Fruit fly (Drosophila melanogaster) whole organism, larva: ENCODE measurements around the gene CG33230.

ENCODE experiments used
- noc ChIP-seq: fragments of 200-800 bp; sonication (Bioruptor generic); optimal IDR thresholded peaks from 3 replicates; lab custom pipeline; 2019; ENCODE audit warnings: missing biosample characterization, mild to moderate bottlenecking, missing genetic modification characterization, moderate library complexity

CG33230 gene

dm6 chr3L:1586266-1587054 is 31.8 kb upstream of the CG33230 start:
- TF ChIP-seq noc: peak; percentile 70

dm6 chr3L:1587140-1587849 is 30.9 kb upstream of the CG33230 start:
- peak; percentile 57 for TF ChIP-seq noc

dm6 chr3L:1590194-1590593 is 28.0 kb upstream of the CG33230 start:
- TF ChIP-seq noc: no peak

- TF ChIP-seq noc: peak; percentile 86
Observed at dm6 chr3L:1591692-1592371, 26.4 kb upstream of the CG33230 start.

- no peak for TF ChIP-seq noc
Observed at dm6 chr3L:1592822-1593452, 25.3 kb upstream of the CG33230 start.

dm6 chr3L:1602064-1602832 is 16.0 kb upstream of the CG33230 start, which contains the start of gene CG12104:
Gene CG12104, minus strand, starts transcription at chr3L:1602674.
- TF ChIP-seq noc: peak; percentile 80

- no peak for TF ChIP-seq noc
Observed at dm6 chr3L:1602833-1603128, 15.4 kb upstream of the CG33230 start, which contains the start of the genes CG18170 and CG33791. Gene CG18170, plus strand, starts transcription at chr3L:1602954. Gene CG33791, plus strand, starts transcription at chr3L:1602954.

- no peak for TF ChIP-seq noc
Observed at dm6 chr3L:1609611-1610010, 8.6 kb upstream of the CG33230 start.

dm6 chr3L:1614465-1615084 is 3.6 kb upstream of the CG33230 start:
- TF ChIP-seq noc: no peak

dm6 chr3L:1615701-1616100 is 2.5 kb upstream of the CG33230 start, which contains the start of gene CG12105:
Gene CG12105, minus strand, starts transcription at chr3L:1615801.
- TF ChIP-seq noc: no peak

- no peak for TF ChIP-seq noc
Observed at dm6 chr3L:1626924-1627323, 8.7 kb downstream of the CG33230 start.

dm6 chr3L:1628176-1628866 is 10.1 kb downstream of the CG33230 start, which contains the start of gene CG13928:
Gene CG13928, minus strand, starts transcription at chr3L:1628377.
- no peak for TF ChIP-seq noc

dm6 chr3L:1629064-1629777 is 11.0 kb downstream of the CG33230 start, which contains the start of gene GC:
Gene GC, minus strand, starts transcription at chr3L:1629301.
- TF ChIP-seq noc: no peak

dm6 chr3L:1636886-1637285 is 18.7 kb downstream of the CG33230 start:
- TF ChIP-seq noc: no peak
